Worm (Caenorhabditis elegans) whole organism, young adult: Measurements from ENCODE around the gene mpk-1.

Source experiments
- B0035.1 ChIP-seq: sonication (generic microtip); optimal IDR thresholded peaks from 2 replicates; lab custom pipeline; 2016; ENCODE audit warnings: missing genetic modification characterization, mild to moderate bottlenecking, missing compliant biosample characterization, missing genotype, missing genetic modification reagents
- B0261.1 ChIP-seq: sonication (generic microtip); optimal IDR thresholded peaks from 2 replicates; lab custom pipeline; 2016; ENCODE audit warnings: mild to moderate bottlenecking, missing genetic modification characterization, moderate library complexity, missing compliant biosample characterization
- D2030.7 ChIP-seq: fragments of 200-800 bp; sonication (Bioruptor generic); IDR thresholded peaks from 2 replicates; pipeline ENCODE4 v1.3.6; 2022; ENCODE audit warnings: missing genetic modification reagents, missing genetic modification characterization, missing compliant biosample characterization
- F39B2.1 ChIP-seq: fragments of 200-800 bp; sonication (Bioruptor generic); IDR thresholded peaks from 2 replicates; pipeline ENCODE4 v1.3.6; 2022; ENCODE audit warnings: missing genetic modification reagents, missing genetic modification characterization, missing compliant biosample characterization
- F49E8.2 ChIP-seq: sonication (generic microtip); optimal IDR thresholded peaks from 3 replicates; lab custom pipeline; 2017; ENCODE audit warnings: missing genetic modification characterization, mild to moderate bottlenecking, missing compliant biosample characterization, antibody characterized with exemption, moderate library complexity; ENCODE audit not compliant: insufficient read depth
- F57C9.4 ChIP-seq: sonication (generic microtip); optimal IDR thresholded peaks from 2 replicates; lab custom pipeline; 2017; ENCODE audit warnings: mild to moderate bottlenecking, missing genetic modification characterization, missing compliant biosample characterization
- T07F8.4 ChIP-seq: sonication (generic microtip); optimal IDR thresholded peaks from 2 replicates; lab custom pipeline; 2016; ENCODE audit warnings: mild to moderate bottlenecking, missing genetic modification characterization, moderate library complexity, missing compliant biosample characterization
- aptf-2 ChIP-seq: fragments of 200-800 bp; sonication (Bioruptor generic); conservative IDR thresholded peaks from 2 replicates; pipeline ENCODE4 v1.3.6; 2022; ENCODE audit warnings: missing genetic modification reagents, missing genetic modification characterization, missing compliant biosample characterization
- aptf-3 ChIP-seq: fragments of 200-800 bp; sonication (Bioruptor generic); IDR thresholded peaks from 2 replicates; pipeline ENCODE4 v1.3.6; 2022; ENCODE audit warnings: missing genetic modification characterization, missing compliant biosample characterization
- attf-6 ChIP-seq: fragments of 200-800 bp; sonication (Bioruptor generic); IDR thresholded peaks from 2 replicates; pipeline ENCODE4 v1.3.6; 2022; ENCODE audit warnings: missing genetic modification reagents, missing genetic modification characterization, missing compliant biosample characterization
- bed-2 ChIP-seq: fragments of 200-800 bp; sonication (Bioruptor generic); IDR thresholded peaks from 2 replicates; pipeline ENCODE4 v1.3.6; 2022; ENCODE audit warnings: missing genetic modification reagents, missing genetic modification characterization, missing compliant biosample characterization
- ccch-3 ChIP-seq: fragments of 200-800 bp; sonication (Bioruptor generic); optimal IDR thresholded peaks from 2 replicates; lab custom pipeline; 2018; ENCODE audit warnings: mild to moderate bottlenecking, missing genetic modification characterization, missing compliant biosample characterization
- cebp-2 ChIP-seq: fragments of 200-800 bp; sonication (Bioruptor generic); IDR thresholded peaks from 2 replicates; pipeline ENCODE4 v1.3.6; 2022; ENCODE audit warnings: missing genetic modification characterization, missing compliant biosample characterization
- ceh-100 ChIP-seq: fragments of 200-800 bp; sonication (Bioruptor generic); IDR thresholded peaks from 2 replicates; pipeline ENCODE4 v1.3.6; 2022; ENCODE audit warnings: missing genetic modification reagents, missing genetic modification characterization, missing compliant biosample characterization
- ceh-27 ChIP-seq: fragments of 200-800 bp; sonication (Bioruptor generic); optimal IDR thresholded peaks from 2 replicates; lab custom pipeline; 2018; ENCODE audit warnings: mild to moderate bottlenecking, missing genetic modification characterization, moderate library complexity, missing compliant biosample characterization
- ceh-40 ChIP-seq: fragments of 200-800 bp; sonication (Bioruptor generic); IDR thresholded peaks from 2 replicates; pipeline ENCODE4 v1.3.6; 2022; ENCODE audit warnings: missing genetic modification characterization, missing compliant biosample characterization
- ceh-58 ChIP-seq: fragments of 200-800 bp; sonication (Bioruptor generic); IDR thresholded peaks from 2 replicates; pipeline ENCODE4 v1.3.6; 2022; ENCODE audit warnings: missing genetic modification characterization, missing compliant biosample characterization
- ceh-79 ChIP-seq: sonication (generic microtip); optimal IDR thresholded peaks from 2 replicates; lab custom pipeline; 2017; ENCODE audit warnings: mild to moderate bottlenecking, missing genetic modification characterization, missing compliant biosample characterization
- chd-7 ChIP-seq: sonication (generic microtip); optimal IDR thresholded peaks from 2 replicates; lab custom pipeline; 2016; ENCODE audit warnings: mild to moderate bottlenecking, missing genetic modification characterization, moderate library complexity, missing compliant biosample characterization
- dpl-1 ChIP-seq: fragments of 150-350 bp; optimal IDR thresholded peaks from 2 replicates; lab custom pipeline; 2014; ENCODE audit warnings: missing biosample characterization, missing genetic modification reagents, missing genetic modification characterization
- efl-1 ChIP-seq: fragments of 150-350 bp; optimal IDR thresholded peaks from 2 replicates; lab custom pipeline; 2014; ENCODE audit warnings: missing biosample characterization, missing genetic modification reagents, missing genetic modification characterization
- egl-18 ChIP-seq: fragments of 200-800 bp; sonication (Bioruptor generic); IDR thresholded peaks from 2 replicates; pipeline ENCODE4 v1.3.6; 2022; ENCODE audit warnings: missing genetic modification reagents, missing genetic modification characterization, missing compliant biosample characterization
- egl-44 ChIP-seq: fragments of 200-800 bp; sonication (Bioruptor generic); IDR thresholded peaks from 2 replicates; pipeline ENCODE4 v1.3.6; 2022; ENCODE audit warnings: missing genetic modification reagents, missing genetic modification characterization, missing compliant biosample characterization
- egrh-3 ChIP-seq: fragments of 200-800 bp; sonication (Bioruptor generic); IDR thresholded peaks from 2 replicates; pipeline ENCODE4 v1.3.6; 2022; ENCODE audit warnings: missing genetic modification reagents, missing genetic modification characterization, missing compliant biosample characterization
- ekl-4 ChIP-seq: fragments of 200-800 bp; sonication (Bioruptor generic); IDR thresholded peaks from 2 replicates; pipeline ENCODE4 v1.3.6; 2022; ENCODE audit warnings: missing genetic modification reagents, missing genetic modification characterization, missing compliant biosample characterization
- gei-17 ChIP-seq: fragments of 200-800 bp; sonication (Bioruptor generic); optimal IDR thresholded peaks from 2 replicates; lab custom pipeline; 2018; ENCODE audit warnings: mild to moderate bottlenecking, missing genetic modification characterization, missing compliant biosample characterization
- hlh-26 ChIP-seq: fragments of 200-800 bp; sonication (Bioruptor generic); conservative IDR thresholded peaks from 2 replicates; pipeline ENCODE4 v1.3.6; 2022; ENCODE audit warnings: missing genetic modification reagents, missing genetic modification characterization, missing compliant biosample characterization
- hmg-1.2 ChIP-seq: fragments of 200-800 bp; sonication (Bioruptor generic); IDR thresholded peaks from 2 replicates; pipeline ENCODE4 v1.3.6; 2022; ENCODE audit warnings: missing genetic modification reagents, missing genetic modification characterization, missing compliant biosample characterization
- lag-1 ChIP-seq: fragments of 200-800 bp; sonication (Bioruptor generic); IDR thresholded peaks from 2 replicates; pipeline ENCODE4 v1.3.6; 2022; ENCODE audit warnings: missing genetic modification reagents, missing genetic modification characterization, missing compliant biosample characterization
- lsy-27 ChIP-seq: sonication (generic microtip); optimal IDR thresholded peaks from 2 replicates; lab custom pipeline; 2017; ENCODE audit warnings: missing genetic modification characterization, mild to moderate bottlenecking, missing compliant biosample characterization, antibody characterized with exemption, missing genotype, borderline replicate concordance; ENCODE audit not compliant: insufficient read depth
- madf-6 ChIP-seq: fragments of 200-800 bp; sonication (Bioruptor generic); IDR thresholded peaks from 2 replicates; pipeline ENCODE4 v1.3.6; 2022; ENCODE audit warnings: missing genetic modification reagents, missing genetic modification characterization, missing compliant biosample characterization
- nhr-179 ChIP-seq: sonication (generic microtip); optimal IDR thresholded peaks from 2 replicates; lab custom pipeline; 2016; ENCODE audit warnings: mild to moderate bottlenecking, missing genetic modification characterization, missing compliant biosample characterization
- nhr-90 ChIP-seq: sonication (generic microtip); optimal IDR thresholded peaks from 2 replicates; lab custom pipeline; 2016; ENCODE audit warnings: missing genotype, mild to moderate bottlenecking, missing genetic modification characterization, missing compliant biosample characterization
- pha-4 ChIP-seq: fragments of 150-350 bp; sonication (generic microtip); optimal IDR thresholded peaks from 2 replicates; lab custom pipeline; 2014; ENCODE audit warnings: missing biosample characterization, missing genetic modification reagents, missing genetic modification characterization
- rcor-1 ChIP-seq: fragments of 200-800 bp; sonication (Bioruptor generic); IDR thresholded peaks from 2 replicates; pipeline ENCODE4 v1.3.6; 2022; ENCODE audit warnings: missing genetic modification reagents, missing genetic modification characterization, missing compliant biosample characterization
- rec-8 ChIP-seq, 2 experiments: sonication (generic microtip); optimal IDR thresholded peaks; 2 replicates each; lab custom pipeline; 2016; ENCODE audit warnings: mild to moderate bottlenecking in 2 of 2, missing genetic modification characterization in 2 of 2, missing genetic modification reagents in 2 of 2, missing genotype in 2 of 2, missing biosample characterization in 1 of 2, missing compliant biosample characterization in 1 of 2, moderate library complexity in 1 of 2
- repo-1 ChIP-seq: sonication (generic microtip); optimal IDR thresholded peaks from 2 replicates; lab custom pipeline; 2017; ENCODE audit warnings: mild to moderate bottlenecking, missing genetic modification characterization, missing compliant biosample characterization
- rpc-1 ChIP-seq, 2 experiments: fragments of 150-350 bp in 1 of 2; sonication (generic microtip) in 1 of 2; optimal IDR thresholded peaks; 2 replicates each; lab custom pipeline; 2014 to 2018; ENCODE audit warnings: missing biosample characterization in 1 of 2, missing genetic modification characterization in 1 of 2, missing genetic modification reagents in 1 of 2, missing genotype in 1 of 2
- snpc-1.3 ChIP-seq: sonication (generic microtip); optimal IDR thresholded peaks from 2 replicates; lab custom pipeline; 2017; ENCODE audit warnings: missing genetic modification characterization, mild to moderate bottlenecking, missing compliant biosample characterization, antibody characterized with exemption, moderate library complexity, missing genotype, missing genetic modification reagents; ENCODE audit not compliant: insufficient read depth
- somi-1 ChIP-seq: fragments of 200-800 bp; sonication (Bioruptor generic); optimal IDR thresholded peaks from 2 replicates; lab custom pipeline; 2018; ENCODE audit warnings: mild to moderate bottlenecking, missing genetic modification characterization, missing compliant biosample characterization
- unc-62 ChIP-seq: fragments of 150-350 bp; optimal IDR thresholded peaks from 2 replicates; lab custom pipeline; 2014; ENCODE audit warnings: missing biosample characterization, missing genetic modification reagents, missing genetic modification characterization
- zfh-2 ChIP-seq: fragments of 200-800 bp; sonication (Bioruptor generic); conservative IDR thresholded peaks from 2 replicates; pipeline ENCODE4 v1.3.6; 2022; ENCODE audit warnings: missing genetic modification reagents, missing genetic modification characterization, missing compliant biosample characterization
- zim-3 ChIP-seq: sonication (generic microtip); optimal IDR thresholded peaks from 2 replicates; lab custom pipeline; 2017; ENCODE audit warnings: mild to moderate bottlenecking, missing genetic modification characterization, moderate library complexity, missing compliant biosample characterization
- ztf-18 ChIP-seq: sonication (generic microtip); optimal IDR thresholded peaks from 2 replicates; lab custom pipeline; 2016; ENCODE audit warnings: missing genotype, mild to moderate bottlenecking, missing genetic modification characterization, missing compliant biosample characterization
- ztf-25 ChIP-seq: fragments of 200-800 bp; sonication (Bioruptor generic); IDR thresholded peaks from 2 replicates; pipeline ENCODE4 v1.3.6; 2022; ENCODE audit warnings: missing genetic modification reagents, missing genetic modification characterization, missing compliant biosample characterization
- ztf-26 ChIP-seq: sonication (generic microtip); optimal IDR thresholded peaks from 2 replicates; lab custom pipeline; 2017; ENCODE audit warnings: missing genetic modification characterization, missing compliant biosample characterization
- ztf-28 ChIP-seq: fragments of 200-800 bp; sonication (Bioruptor generic); IDR thresholded peaks from 2 replicates; pipeline ENCODE4 v1.3.6; 2022; ENCODE audit warnings: missing genetic modification reagents, missing genetic modification characterization, missing compliant biosample characterization
- ztf-3 ChIP-seq: fragments of 200-800 bp; sonication (Bioruptor generic); optimal IDR thresholded peaks from 2 replicates; lab custom pipeline; 2018; ENCODE audit warnings: mild to moderate bottlenecking, missing genetic modification characterization, missing compliant biosample characterization
- ztf-6 ChIP-seq: fragments of 200-800 bp; sonication (Bioruptor generic); IDR thresholded peaks from 2 replicates; pipeline ENCODE4 v1.3.6; 2022; ENCODE audit warnings: missing genetic modification reagents, missing genetic modification characterization, missing compliant biosample characterization

Gene mpk-1

DNA sequence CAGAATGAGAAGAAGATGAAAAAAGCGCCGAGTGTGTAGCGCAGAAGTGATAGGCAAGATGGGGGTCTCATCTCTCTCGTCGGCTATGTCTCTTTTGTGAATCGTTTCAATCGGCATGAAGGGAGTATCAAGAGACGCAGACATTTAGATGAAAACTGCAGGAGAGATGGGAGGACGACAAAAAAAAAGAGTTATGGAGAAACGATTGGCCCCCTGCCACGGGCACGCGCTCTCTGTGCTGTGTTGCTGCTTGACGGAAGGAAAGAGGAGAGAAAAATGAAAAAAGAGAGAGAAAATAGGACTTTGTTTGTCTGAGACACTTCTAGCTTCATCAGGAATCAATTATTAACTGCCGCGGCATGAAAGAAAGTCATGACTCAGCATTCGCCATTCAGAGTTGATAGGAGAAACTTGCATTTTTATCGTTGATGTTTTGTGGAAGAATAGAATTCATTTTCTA is 4.2 kb downstream of the mpk-1 start (continued):
- TF ChIP-seq zfh-2 (GFP tag; lab: Robert Waterston, UW) (peak; percentile 96), ztf-25 (GFP tag; lab: Robert Waterston, UW) (no peak), efl-1 (no peak), somi-1 (GFP tag; lab: Kevin White, UChicago) (peak; percentile 87), nhr-90 (tag; lab: Kevin White, UChicago) (peak; percentile 13), snpc-1.3 (no peak), ztf-28 (GFP tag; lab: Robert Waterston, UW) (no peak), cebp-2 (GFP tag; lab: Robert Waterston, UW) (no peak), egl-18 (GFP tag; lab: Robert Waterston, UW) (no peak), lsy-27 (tag; lab: Kevin White, UChicago) (no peak), D2030.7 (GFP tag; lab: Robert Waterston, UW) (no peak), madf-6 (GFP tag; lab: Robert Waterston, UW) (no peak), ztf-3 (peak; percentile 4), ztf-6 (GFP tag; lab: Robert Waterston, UW) (no peak), ceh-79 (no peak), ceh-27 (GFP tag; lab: Kevin White, UChicago) (peak; percentile 72), aptf-2 (no peak), B0261.1 (no peak), egrh-3 (GFP tag; lab: Robert Waterston, UW) (peak; percentile 49; the same call in 1 of the 2 replicates), lag-1 (GFP tag; lab: Robert Waterston, UW) (no peak), chd-7 (peak; percentile 74), F57C9.4 (tag; lab: Kevin White, UChicago) (no peak), ceh-58 (GFP tag; lab: Robert Waterston, UW) (no peak), ceh-100 (GFP tag; lab: Robert Waterston, UW) (no peak), attf-6 (GFP tag; lab: Robert Waterston, UW) (no peak), F49E8.2 (no peak), ztf-26 (no peak), F39B2.1 (no peak), nhr-179 (tag; lab: Kevin White, UChicago) (no peak), repo-1 (tag; lab: Kevin White, UChicago) (no peak), dpl-1 (GFP tag; lab: Kevin White, UChicago) (no peak), rpc-1 (optimal IDR thresholded peaks at IDR 0.05; lab: Kevin White, UChicago) (no peak), rpc-1 (tag; optimal IDR thresholded peaks at IDR 0.05; lab: Kevin White, UChicago) (no peak), ztf-18 (peak; percentile 1), ccch-3 (GFP tag; lab: Kevin White, UChicago) (no peak), aptf-3 (GFP tag; lab: Robert Waterston, UW) (no peak), ekl-4 (GFP tag; lab: Robert Waterston, UW) (no peak; the same call in 1 of the 2 replicates), hmg-1.2 (GFP tag; lab: Robert Waterston, UW) (peak; percentile 81; the same call in 1 of the 2 replicates), ceh-40 (no peak), B0035.1 (no peak), zim-3 (tag; lab: Kevin White, UChicago) (no peak), bed-2 (GFP tag; lab: Robert Waterston, UW) (no peak), unc-62 (GFP tag; lab: Kevin White, UChicago) (no peak), rec-8 (tag; optimal IDR thresholded peaks at IDR 0.05; lab: Kevin White, UChicago) (no peak), hlh-26 (GFP tag; lab: Robert Waterston, UW) (no peak), gei-17 (GFP tag; lab: Kevin White, UChicago) (no peak), egl-44 (GFP tag; lab: Robert Waterston, UW) (peak; percentile 63; the same call in 1 of the 2 replicates), T07F8.4 (tag; lab: Kevin White, UChicago) (no peak), rcor-1 (GFP tag; lab: Robert Waterston, UW) (no peak), pha-4 (tag; lab: Kevin White, UChicago) (no peak)
